Fruit fly (Drosophila melanogaster) whole organism, embryonic: ENCODE results near the gene Cys.

Experiments
- ATbp ChIP-seq: fragments of 200-800 bp; sonication (Bioruptor generic); optimal IDR thresholded peaks from 2 replicates; lab custom pipeline; 2017; ENCODE audit warnings: missing biosample characterization, mild to moderate bottlenecking, missing genetic modification characterization, missing genetic modification reagents
- CG11504 ChIP-seq: fragments of 200-800 bp; sonication (Bioruptor generic); optimal IDR thresholded peaks from 3 replicates; lab custom pipeline; 2019; ENCODE audit warnings: missing biosample characterization, mild to moderate bottlenecking, missing genetic modification characterization, moderate library complexity
- CG15269 ChIP-seq: fragments of 200-800 bp; sonication (Bioruptor generic); optimal IDR thresholded peaks from 2 replicates; lab custom pipeline; 2018; ENCODE audit warnings: missing biosample characterization, mild to moderate bottlenecking, missing genetic modification characterization, moderate library complexity
- CG15696 ChIP-seq: fragments of 200-800 bp; sonication (Bioruptor generic); optimal IDR thresholded peaks from 2 replicates; lab custom pipeline; 2019; ENCODE audit warnings: missing biosample characterization, mild to moderate bottlenecking, missing genetic modification characterization, moderate library complexity
- CG17361 ChIP-seq: fragments of 200-800 bp; sonication (Bioruptor generic); IDR thresholded peaks from 3 replicates; pipeline ENCODE4 v1.3.6; 2022; ENCODE audit warnings: missing biosample characterization, missing genetic modification characterization
- CG17829 ChIP-seq: fragments of 200-800 bp; optimal IDR thresholded peaks from 2 replicates; lab custom pipeline; 2019; ENCODE audit warnings: missing biosample characterization, mild to moderate bottlenecking, missing genetic modification characterization, moderate library complexity
- CG18262 ChIP-seq: fragments of 200-800 bp; optimal IDR thresholded peaks from 3 replicates; lab custom pipeline; 2019; ENCODE audit warnings: missing biosample characterization, mild to moderate bottlenecking, missing genetic modification characterization, moderate library complexity
- CG18599 ChIP-seq: fragments of 200-800 bp; sonication (Bioruptor generic); optimal IDR thresholded peaks from 3 replicates; lab custom pipeline; 2017; ENCODE audit warnings: missing biosample characterization, missing genetic modification characterization, mild to moderate bottlenecking, moderate library complexity, missing genetic modification reagents
- CG3065 ChIP-seq: fragments of 200-800 bp; sonication (Bioruptor generic); optimal IDR thresholded peaks from 2 replicates; lab custom pipeline; 2016; ENCODE audit warnings: missing biosample characterization, missing genetic modification characterization
- CG31365 ChIP-seq: fragments of 200-800 bp; sonication (Bioruptor generic); optimal IDR thresholded peaks from 2 replicates; lab custom pipeline; 2018; ENCODE audit warnings: missing biosample characterization, mild to moderate bottlenecking, missing genetic modification characterization
- CG3838 ChIP-seq: fragments of 200-800 bp; sonication (Bioruptor generic); optimal IDR thresholded peaks from 3 replicates; lab custom pipeline; 2016; ENCODE audit warnings: missing biosample characterization, missing genetic modification characterization
- CG4424 ChIP-seq: fragments of 200-800 bp; sonication (Bioruptor generic); optimal IDR thresholded peaks from 3 replicates; lab custom pipeline; 2016; ENCODE audit warnings: missing biosample characterization, missing genetic modification characterization
- CG5245 ChIP-seq: fragments of 200-800 bp; sonication (Bioruptor generic); optimal IDR thresholded peaks from 3 replicates; lab custom pipeline; 2016; ENCODE audit warnings: missing biosample characterization, missing genetic modification characterization
- CG5953 ChIP-seq: fragments of 200-800 bp; sonication (Bioruptor generic); IDR thresholded peaks from 2 replicates; pipeline ENCODE4 v1.3.6; 2022; ENCODE audit warnings: missing biosample characterization, missing genetic modification characterization
- CG7839 ChIP-seq: fragments of 200-800 bp; sonication (Bioruptor generic); optimal IDR thresholded peaks from 3 replicates; lab custom pipeline; 2018; ENCODE audit warnings: missing biosample characterization, mild to moderate bottlenecking, missing genetic modification characterization, moderate library complexity
- CG8388 ChIP-seq: fragments of 200-800 bp; sonication (Bioruptor generic); optimal IDR thresholded peaks from 2 replicates; lab custom pipeline; 2019; ENCODE audit warnings: missing biosample characterization, mild to moderate bottlenecking, missing genetic modification characterization, moderate library complexity
- CG8924 ChIP-seq: fragments of 200-800 bp; optimal IDR thresholded peaks from 3 replicates; lab custom pipeline; 2019; ENCODE audit warnings: missing biosample characterization, mild to moderate bottlenecking, missing genetic modification characterization, moderate library complexity
- CG9727 ChIP-seq: fragments of 200-800 bp; sonication (Bioruptor generic); optimal IDR thresholded peaks from 3 replicates; lab custom pipeline; 2017; ENCODE audit warnings: missing biosample characterization, mild to moderate bottlenecking, missing genetic modification characterization
- CoRest ChIP-seq: fragments of 200-800 bp; sonication (Bioruptor generic); optimal IDR thresholded peaks from 3 replicates; lab custom pipeline; 2018; ENCODE audit warnings: missing biosample characterization, mild to moderate bottlenecking, missing genetic modification characterization, moderate library complexity
- Drgx ChIP-seq: fragments of 200-800 bp; sonication (Bioruptor generic); IDR thresholded peaks from 2 replicates; pipeline ENCODE4 v1.3.6; 2022; ENCODE audit warnings: missing biosample characterization, missing genetic modification characterization
- E2f2 ChIP-seq: fragments of 200-800 bp; sonication (Bioruptor generic); IDR thresholded peaks from 2 replicates; pipeline ENCODE4 v1.3.6; 2022; ENCODE audit warnings: missing biosample characterization, missing genetic modification characterization
- Hr78 ChIP-seq, 2 experiments: fragments of 200-800 bp in 1 of 2; fragments of >200 bp in 1 of 2; sonication (Bioruptor generic) in 1 of 2; optimal IDR thresholded peaks; 2 replicates each; lab custom pipeline; 2017 to 2019; ENCODE audit warnings: missing biosample characterization in 2 of 2, missing genetic modification characterization in 2 of 2, mild to moderate bottlenecking in 1 of 2, moderate library complexity in 1 of 2
- PHDP ChIP-seq: fragments of 200-800 bp; sonication (Bioruptor generic); optimal IDR thresholded peaks from 3 replicates; lab custom pipeline; 2018; ENCODE audit warnings: missing biosample characterization, mild to moderate bottlenecking, missing genetic modification characterization, moderate library complexity
- Ravus ChIP-seq: fragments of 200-800 bp; sonication (Bioruptor generic); IDR thresholded peaks from 2 replicates; pipeline ENCODE4 v1.3.6; 2022; ENCODE audit warnings: missing biosample characterization, missing genetic modification characterization
- Trl ChIP-seq, 3 experiments: fragments of >200 bp in 2 of 3; fragments of 200-800 bp in 1 of 3; sonication (Bioruptor generic) in 1 of 3; optimal IDR thresholded peaks; 2 replicates in 1 of 3; 3 replicates in 2 of 3; lab custom pipeline; 2016 to 2017; ENCODE audit warnings: missing biosample characterization in 1 of 3, missing genetic modification characterization in 1 of 3
- ci ChIP-seq: fragments of 200-800 bp; sonication (Bioruptor generic); IDR thresholded peaks from 3 replicates; pipeline ENCODE4 v1.3.6; 2022; ENCODE audit warnings: missing biosample characterization, missing genetic modification characterization
- dmrt99B ChIP-seq: fragments of 200-800 bp; sonication (Bioruptor generic); optimal IDR thresholded peaks from 2 replicates; lab custom pipeline; 2018; ENCODE audit warnings: missing biosample characterization, mild to moderate bottlenecking, missing genetic modification characterization, moderate library complexity
- dysf ChIP-seq: fragments of 200-800 bp; sonication (Bioruptor generic); IDR thresholded peaks from 3 replicates; pipeline ENCODE4 v1.3.6; 2022; ENCODE audit warnings: missing biosample characterization, missing genetic modification characterization
- grau ChIP-seq: fragments of 200-800 bp; optimal IDR thresholded peaks from 3 replicates; lab custom pipeline; 2019; ENCODE audit warnings: missing biosample characterization, mild to moderate bottlenecking, missing genetic modification characterization, moderate library complexity
- hkb ChIP-seq, 2 experiments: fragments of 200-800 bp in 1 of 2; fragments of >200 bp in 1 of 2; sonication (Bioruptor generic) in 1 of 2; IDR thresholded peaks in 1 of 2; optimal IDR thresholded peaks in 1 of 2; 2 replicates each; pipeline versions ENCODE4 v1.3.6 to Lab custom; 2017 to 2022; ENCODE audit warnings: missing biosample characterization in 1 of 2, missing genetic modification characterization in 1 of 2
- lab ChIP-seq: fragments of 200-800 bp; sonication (Bioruptor generic); optimal IDR thresholded peaks from 3 replicates; lab custom pipeline; 2017; ENCODE audit warnings: missing biosample characterization, missing genetic modification characterization, mild to moderate bottlenecking, moderate library complexity, missing genetic modification reagents
- odd ChIP-seq: fragments of 200-800 bp; sonication (Bioruptor generic); optimal IDR thresholded peaks from 2 replicates; lab custom pipeline; 2017; ENCODE audit warnings: missing biosample characterization, mild to moderate bottlenecking, missing genetic modification characterization
- otp ChIP-seq: fragments of 200-800 bp; sonication (Bioruptor generic); IDR thresholded peaks from 3 replicates; pipeline ENCODE4, ENCODE4 v1.3.6; 2022; ENCODE audit warnings: missing biosample characterization, missing genetic modification characterization
- twi ChIP-seq: fragments of 200-800 bp; optimal IDR thresholded peaks from 2 replicates; lab custom pipeline; 2019; ENCODE audit warnings: missing biosample characterization, mild to moderate bottlenecking, missing genetic modification characterization, moderate library complexity
- unpg ChIP-seq: fragments of 200-800 bp; sonication (Bioruptor generic); optimal IDR thresholded peaks from 3 replicates; lab custom pipeline; 2018; ENCODE audit warnings: missing biosample characterization, mild to moderate bottlenecking, missing genetic modification characterization, moderate library complexity
- zen ChIP-seq: fragments of 200-800 bp; sonication (Bioruptor generic); optimal IDR thresholded peaks from 3 replicates; lab custom pipeline; 2018; ENCODE audit warnings: missing biosample characterization, mild to moderate bottlenecking, missing genetic modification characterization, moderate library complexity
- zfh1 ChIP-seq: fragments of 200-800 bp; sonication (Bioruptor generic); IDR thresholded peaks from 3 replicates; pipeline ENCODE4 v1.3.6; 2022; ENCODE audit warnings: missing biosample characterization, missing genetic modification characterization

Cys gene

DNA sequence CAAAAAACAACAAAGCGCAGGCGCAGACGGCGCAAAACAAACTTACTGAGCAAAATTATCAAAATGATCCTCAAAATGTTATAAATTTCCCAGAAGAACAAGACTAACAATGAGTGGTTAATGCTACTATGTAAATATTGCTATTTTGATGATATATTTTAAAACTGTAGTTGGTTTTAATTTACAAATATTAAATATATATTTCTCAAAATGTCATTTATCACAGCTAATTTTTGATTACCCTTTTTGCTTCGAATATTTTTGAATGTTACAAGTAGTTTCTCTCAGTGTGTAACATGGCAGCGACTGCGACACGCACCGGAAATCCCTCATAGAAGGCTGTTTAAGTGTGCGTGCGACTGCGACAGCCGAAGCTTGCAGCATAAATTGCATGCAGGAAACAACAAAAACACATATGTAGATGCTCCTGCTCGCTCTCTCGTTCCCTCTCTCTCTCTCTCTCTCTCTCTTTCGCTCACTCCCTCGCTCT is 28.5 kb upstream of the Cys start (continued):
- TF ChIP-seq lab (GFP tag; lab: Kevin White, UChicago) (peak; percentile 12), odd (GFP tag; lab: Kevin White, UChicago) (no peak), CG3065 (GFP tag; lab: Kevin White, UChicago) (no peak), CG18262 (tag; lab: Kevin White, UChicago) (peak; percentile 73), Hr78 (GFP tag; optimal IDR thresholded peaks at IDR 0.05; lab: Kevin White, UChicago) (peak in 1 of 2 experiments; percentile 1), Ravus (GFP tag; lab: Robert Waterston, UW) (no peak), E2f2 (GFP tag; lab: Robert Waterston, UW) (0 out of 2 replicates have a peak, but pooled peaks have one; percentile 11), dysf (GFP tag; lab: Robert Waterston, UW) (peak; percentile 38; the same call in 2 of the 3 replicates), CG31365 (tag; lab: Kevin White, UChicago) (no peak), unpg (GFP tag; lab: Kevin White, UChicago) (peak; percentile 61), zen (tag; lab: Kevin White, UChicago) (no peak), zfh1 (GFP tag; lab: Robert Waterston, UW) (peak; percentile 52; the same call in 1 of the 3 replicates), CG4424 (GFP tag; lab: Kevin White, UChicago) (peak; percentile 53), CG8388 (GFP tag; lab: Kevin White, UChicago) (peak; percentile 37), CG15269 (tag; lab: Kevin White, UChicago) (peak; percentile 22), grau (tag; lab: Kevin White, UChicago) (peak; percentile 37), CG17829 (tag; lab: Kevin White, UChicago) (peak; percentile 45), CG17361 (GFP tag; lab: Robert Waterston, UW) (peak; percentile 60), CG18599 (GFP tag; lab: Kevin White, UChicago) (peak; percentile 12), otp (GFP tag; lab: Robert Waterston, UW) (no peak), CG7839 (tag; lab: Kevin White, UChicago) (peak; percentile 49), CG5245 (GFP tag; lab: Kevin White, UChicago) (no peak), twi (peak; percentile 70), CoRest (tag; lab: Kevin White, UChicago) (peak; percentile 42), CG3838 (GFP tag; lab: Kevin White, UChicago) (no peak), ATbp (GFP tag; lab: Kevin White, UChicago) (peak; percentile 38), CG8924 (tag; lab: Kevin White, UChicago) (peak; percentile 37), CG5953 (no peak), CG9727 (GFP tag; lab: Kevin White, UChicago) (peak; percentile 52), PHDP (peak; percentile 33), hkb (optimal IDR thresholded peaks at IDR 0.05; lab: Kevin White, UChicago) (no peak), hkb (GFP tag; IDR thresholded peaks at IDR 0.05; lab: Robert Waterston, UW) (0 out of 2 replicates have a peak, but pooled peaks have one; percentile 25), CG15696 (tag; lab: Kevin White, UChicago) (peak; percentile 0), CG11504 (tag; lab: Kevin White, UChicago) (peak; percentile 64), dmrt99B (tag; lab: Kevin White, UChicago) (peak; percentile 49), ci (GFP tag; lab: Robert Waterston, UW) (peak; percentile 53; the same call in 2 of the 3 replicates), Drgx (GFP tag; lab: Robert Waterston, UW) (no peak), Trl (optimal IDR thresholded peaks at IDR 0.05; lab: Kevin White, UChicago) (peak; percentile 49 to 50), Trl (GFP tag; optimal IDR thresholded peaks at IDR 0.05; lab: Kevin White, UChicago) (no peak)
